Fruit fly (Drosophila melanogaster): ENCODE data around the gene Ets21C.

Gene Ets21C

DNA sequence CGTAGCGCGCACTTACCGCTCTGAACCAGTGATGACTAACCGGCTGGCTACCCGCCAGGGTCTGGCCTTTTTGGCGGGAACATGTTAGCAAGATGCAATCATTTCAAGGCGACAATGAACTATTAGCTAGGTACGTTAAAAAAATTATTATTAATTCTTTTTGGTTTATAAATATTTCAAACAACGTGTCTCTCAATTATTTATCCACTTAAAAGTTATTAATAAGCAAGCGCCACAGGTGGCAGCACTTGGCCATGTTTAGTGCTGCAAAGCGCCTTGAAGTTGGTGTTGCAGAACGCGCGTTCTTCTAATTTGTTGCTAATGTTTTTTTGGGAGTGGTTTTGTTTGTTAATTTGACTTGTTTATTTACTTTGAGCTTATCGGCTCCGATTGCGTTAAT, 21.5 kb upstream of the Ets21C start, which contains the start of the genes Ipk2 and cold (continued):
- TF ChIP-seq ranshi (GFP tag; IDR thresholded peaks at IDR 0.05): peak; percentile 68; the same call in 1 of the 2 replicates
- TF ChIP-seq CG7357 (GFP tag; IDR thresholded peaks at IDR 0.05): peak; percentile 57; the same call in 1 of the 3 replicates
- peak; percentile 37 for TF ChIP-seq Fer2 (tag; optimal IDR thresholded peaks at IDR 0.05)
- TF ChIP-seq CG13123 (GFP tag; optimal IDR thresholded peaks at IDR 0.05): peak; percentile 62
- TF ChIP-seq HLH4C (GFP tag; IDR thresholded peaks at IDR 0.05; ENCODE audit: partially characterized antibody): no peak; the same call in 2 of the 3 replicates
- TF ChIP-seq Lim3 (GFP tag; IDR thresholded peaks at IDR 0.05): no peak
- TF ChIP-seq run (tag; optimal IDR thresholded peaks at IDR 0.05): peak; percentile 39
- TF ChIP-seq CG3847 (GFP tag; IDR thresholded peaks at IDR 0.05): peak; percentile 93
- TF ChIP-seq HHEX (GFP tag; optimal IDR thresholded peaks at IDR 0.05): peak; percentile 84
- TF ChIP-seq Rfx (GFP tag; IDR thresholded peaks at IDR 0.05): peak; percentile 90
- TF ChIP-seq CG15479 (GFP tag; optimal IDR thresholded peaks at IDR 0.05): no peak
- peak; percentile 73 for TF ChIP-seq maf-S (GFP tag; optimal IDR thresholded peaks at IDR 0.05)
- TF ChIP-seq CG17328 (GFP tag; IDR thresholded peaks at IDR 0.05): 0 out of 2 replicates have a peak, but pooled peaks have one; percentile 11
- TF ChIP-seq CG10979 (tag; optimal IDR thresholded peaks at IDR 0.05): peak; percentile 67
- peak; percentile 86; the same call in 1 of the 2 replicates for TF ChIP-seq sob (GFP tag; IDR thresholded peaks at IDR 0.05)
- no peak for TF ChIP-seq sens-2 (GFP tag; IDR thresholded peaks at IDR 0.05)
- TF ChIP-seq lilli (GFP tag; optimal IDR thresholded peaks at IDR 0.05): peak; percentile 93
- peak; percentile 60 for TF ChIP-seq Ada2b (GFP tag; IDR thresholded peaks at IDR 0.05)
- peak; percentile 86 for TF ChIP-seq Abd-B (GFP tag; optimal IDR thresholded peaks at IDR 0.05)
- peak; percentile 68 for TF ChIP-seq kni (GFP tag; optimal IDR thresholded peaks at IDR 0.05)
- TF ChIP-seq CoRest (tag; optimal IDR thresholded peaks at IDR 0.05): peak; percentile 89
- peak; percentile 99 for TF ChIP-seq Sry-β (GFP tag; optimal IDR thresholded peaks at IDR 0.05)
- no peak for TF ChIP-seq D (optimal IDR thresholded peaks at IDR 0.05)
- peak; percentile 50 for TF ChIP-seq D (GFP tag; optimal IDR thresholded peaks at IDR 0.05)
- TF ChIP-seq CG31365 (tag; optimal IDR thresholded peaks at IDR 0.05): peak; percentile 12
- peak; percentile 82 for TF ChIP-seq CG2712 (tag; optimal IDR thresholded peaks at IDR 0.05)
- TF ChIP-seq PHDP (tag; optimal IDR thresholded peaks at IDR 0.05): no peak
- peak; percentile 53 for TF ChIP-seq gcm2 (GFP tag; optimal IDR thresholded peaks at IDR 0.05)
- TF ChIP-seq mld (GFP tag; IDR thresholded peaks at IDR 0.05; ENCODE audit: partially characterized antibody): no peak
- TF ChIP-seq gsb (GFP tag; IDR thresholded peaks at IDR 0.05): 0 out of 2 replicates have a peak, but pooled peaks have one; percentile 5
- peak; percentile 96 for TF ChIP-seq CG8924 (tag; optimal IDR thresholded peaks at IDR 0.05)
- peak; percentile 86 for TF ChIP-seq Ptx1 (GFP tag; IDR thresholded peaks at IDR 0.05)
- peak; percentile 62 for TF ChIP-seq CG6854 (GFP tag; optimal IDR thresholded peaks at IDR 0.05)
- TF ChIP-seq jing (GFP tag; optimal IDR thresholded peaks at IDR 0.05): peak; percentile 38
- TF ChIP-seq salm (tag; optimal IDR thresholded peaks at IDR 0.05): peak; percentile 21
- peak; percentile 69 for TF ChIP-seq fd3F (GFP tag; optimal IDR thresholded peaks at IDR 0.05)
- TF ChIP-seq jigr1 (GFP tag; IDR thresholded peaks at IDR 0.05): peak; percentile 46; the same call in 1 of the 3 replicates
- no peak for TF ChIP-seq zen2 (GFP tag; IDR thresholded peaks at IDR 0.05; ENCODE audit: partially characterized antibody)
- no peak for TF ChIP-seq CG7963 (GFP tag; IDR thresholded peaks at IDR 0.05; ENCODE audit: partially characterized antibody)
- peak; percentile 60 for TF ChIP-seq CG10654 (GFP tag; optimal IDR thresholded peaks at IDR 0.05)
- TF ChIP-seq abd-A (tag; optimal IDR thresholded peaks at IDR 0.05): no peak
- TF ChIP-seq oc (tag; optimal IDR thresholded peaks at IDR 0.05): no peak
- TF ChIP-seq CG8290 (GFP tag; optimal IDR thresholded peaks at IDR 0.05): peak; percentile 69
- TF ChIP-seq CG8290 (tag; optimal IDR thresholded peaks at IDR 0.05): peak in 1 of 2 experiments; percentile 23
- TF ChIP-seq p53 (GFP tag; optimal IDR thresholded peaks at IDR 0.05): peak; percentile 13
- TF ChIP-seq ssp (GFP tag; IDR thresholded peaks at IDR 0.05): peak; percentile 66
- TF ChIP-seq nerfin-1 (tag; optimal IDR thresholded peaks at IDR 0.05): peak; percentile 64
- peak in 1 of 2 experiments; percentile 54 for TF ChIP-seq crp (GFP tag; optimal IDR thresholded peaks at IDR 0.05)
- TF ChIP-seq CG1647 (GFP tag; optimal IDR thresholded peaks at IDR 0.05): peak; percentile 75
- TF ChIP-seq CG34376 (GFP tag; optimal IDR thresholded peaks at IDR 0.05): peak; percentile 84

All from whole organism, embryonic.